Worm (Caenorhabditis elegans) whole organism, L1 larva: ENCODE data around the gene mct-3.

Source experiments
- C34B4.2 ChIP-seq: sonication (generic microtip); optimal IDR thresholded peaks from 2 replicates; lab custom pipeline; 2017; ENCODE audit warnings: mild to moderate bottlenecking, missing genetic modification characterization, missing compliant biosample characterization
- ama-1 ChIP-seq: fragments of 150-350 bp; optimal IDR thresholded peaks from 2 replicates; lab custom pipeline; 2014
- ceh-63 ChIP-seq: fragments of 200-800 bp; sonication (Bioruptor generic); optimal IDR thresholded peaks from 2 replicates; lab custom pipeline; 2018; ENCODE audit warnings: mild to moderate bottlenecking, missing genetic modification characterization, missing compliant biosample characterization
- ceh-82 ChIP-seq, 3 experiments: fragments of 150-350 bp in 1 of 3; sonication (generic microtip) in 2 of 3; optimal IDR thresholded peaks; 2 replicates each; lab custom pipeline; 2014 to 2017; ENCODE audit warnings: missing biosample characterization in 3 of 3, missing genetic modification characterization in 3 of 3
- dpl-1 ChIP-seq, 3 experiments: fragments of 150-350 bp in 2 of 3; sonication (generic microtip) in 1 of 3; optimal IDR thresholded peaks; 2 replicates each; lab custom pipeline; 2014 to 2017; ENCODE audit warnings: missing biosample characterization in 3 of 3, missing genetic modification characterization in 3 of 3, missing genetic modification reagents in 3 of 3
- efl-1 ChIP-seq, 4 experiments: fragments of 150-350 bp; optimal IDR thresholded peaks in 3 of 4; peaks in 1 of 4; 1 replicate in 1 of 4; 2 replicates in 3 of 4; lab custom pipeline; 2014; ENCODE audit warnings: missing biosample characterization in 2 of 4, missing genetic modification characterization in 2 of 4, missing genetic modification reagents in 2 of 4
- elt-2 ChIP-seq: sonication (generic microtip); optimal IDR thresholded peaks from 2 replicates; lab custom pipeline; 2016; ENCODE audit warnings: missing genetic modification characterization, mild to moderate bottlenecking, inconsistent platforms, missing compliant biosample characterization, missing genetic modification reagents
- elt-3 ChIP-seq, 6 experiments: fragments of 150-350 bp in 1 of 6; sonication (generic microtip); optimal IDR thresholded peaks; 2 replicates each; lab custom pipeline; 2017 to 2018; ENCODE audit warnings: missing biosample characterization in 6 of 6, missing genetic modification characterization in 6 of 6, inconsistent platforms in 1 of 6
- fkh-4 ChIP-seq: sonication (generic microtip); optimal IDR thresholded peaks from 2 replicates; lab custom pipeline; 2016; ENCODE audit warnings: missing compliant biosample characterization, missing genetic modification characterization, borderline replicate concordance
- fkh-8 ChIP-seq: sonication (generic microtip); optimal IDR thresholded peaks from 2 replicates; lab custom pipeline; 2016; ENCODE audit warnings: mild to moderate bottlenecking, missing genetic modification characterization, missing compliant biosample characterization
- hpl-2 ChIP-seq: fragments of 150-350 bp; optimal IDR thresholded peaks from 2 replicates; lab custom pipeline; 2014; ENCODE audit warnings: missing biosample characterization, missing genetic modification reagents, missing genetic modification characterization
- lin-14 ChIP-seq: fragments of 200-800 bp; sonication (Bioruptor generic); optimal IDR thresholded peaks from 2 replicates; lab custom pipeline; 2018; ENCODE audit warnings: mild to moderate bottlenecking, missing genetic modification characterization, moderate library complexity, missing compliant biosample characterization
- lir-3 ChIP-seq: sonication (generic microtip); optimal IDR thresholded peaks from 2 replicates; lab custom pipeline; 2016; ENCODE audit warnings: mild to moderate bottlenecking, missing genetic modification characterization, moderate library complexity, missing compliant biosample characterization; ENCODE audit not compliant: poor library complexity
- nhr-12 ChIP-seq: sonication (generic microtip); optimal IDR thresholded peaks from 2 replicates; lab custom pipeline; 2017; ENCODE audit warnings: missing biosample characterization, missing genetic modification characterization
- nhr-19 ChIP-seq: fragments of 200-800 bp; sonication (Bioruptor generic); conservative IDR thresholded peaks from 2 replicates; pipeline ENCODE4 v1.3.6; 2022; ENCODE audit warnings: missing genetic modification characterization, missing compliant biosample characterization
- nhr-20 ChIP-seq: sonication (generic microtip); optimal IDR thresholded peaks from 2 replicates; lab custom pipeline; 2016; ENCODE audit warnings: mild to moderate bottlenecking, missing genetic modification characterization, missing compliant biosample characterization
- nhr-28 ChIP-seq: fragments of 150-350 bp; optimal IDR thresholded peaks from 2 replicates; lab custom pipeline; 2014; ENCODE audit warnings: missing biosample characterization, missing genetic modification characterization
- nhr-71 ChIP-seq: sonication (generic microtip); optimal IDR thresholded peaks from 2 replicates; lab custom pipeline; 2016; ENCODE audit warnings: mild to moderate bottlenecking, missing genetic modification characterization, moderate library complexity, missing compliant biosample characterization
- nhr-77 ChIP-seq: fragments of 150-350 bp; optimal IDR thresholded peaks from 2 replicates; lab custom pipeline; 2014; ENCODE audit warnings: missing biosample characterization, missing genetic modification characterization
- nhr-84 ChIP-seq: sonication (generic microtip); optimal IDR thresholded peaks from 2 replicates; lab custom pipeline; 2017; ENCODE audit warnings: missing biosample characterization, missing genetic modification characterization
- nhr-90 ChIP-seq: sonication (generic microtip); optimal IDR thresholded peaks from 2 replicates; lab custom pipeline; 2016; ENCODE audit warnings: mild to moderate bottlenecking, missing genetic modification characterization, missing compliant biosample characterization; ENCODE audit not compliant: poor library complexity
- pax-3 ChIP-seq: fragments of 200-800 bp; sonication (Bioruptor generic); optimal IDR thresholded peaks from 2 replicates; lab custom pipeline; 2018; ENCODE audit warnings: mild to moderate bottlenecking, missing genetic modification characterization, moderate library complexity, missing compliant biosample characterization
- rnt-1 ChIP-seq: sonication (generic microtip); optimal IDR thresholded peaks from 2 replicates; lab custom pipeline; 2016; ENCODE audit warnings: mild to moderate bottlenecking, missing genetic modification characterization, moderate library complexity, missing compliant biosample characterization
- snu-23 ChIP-seq: sonication (generic microtip); optimal IDR thresholded peaks from 2 replicates; lab custom pipeline; 2016; ENCODE audit warnings: missing genetic modification characterization, missing compliant biosample characterization
- sox-4 ChIP-seq: sonication (generic microtip); optimal IDR thresholded peaks from 2 replicates; lab custom pipeline; 2016; ENCODE audit warnings: missing genetic modification characterization, missing compliant biosample characterization
- sptf-1 ChIP-seq: fragments of 150-350 bp; optimal IDR thresholded peaks from 2 replicates; lab custom pipeline; 2014; ENCODE audit warnings: missing biosample characterization, missing genetic modification characterization
- tbx-2 ChIP-seq: sonication (generic microtip); optimal IDR thresholded peaks from 2 replicates; lab custom pipeline; 2016; ENCODE audit warnings: missing genetic modification characterization, missing compliant biosample characterization
- unc-130 ChIP-seq: fragments of 150-350 bp; optimal IDR thresholded peaks from 2 replicates; lab custom pipeline; 2017; ENCODE audit warnings: missing biosample characterization, missing genetic modification characterization, inconsistent platforms
- unc-86 ChIP-seq: sonication (generic microtip); optimal IDR thresholded peaks from 2 replicates; lab custom pipeline; 2016; ENCODE audit warnings: missing genetic modification characterization, missing compliant biosample characterization
- unc-98 ChIP-seq: fragments of 200-800 bp; sonication (Bioruptor generic); IDR thresholded peaks from 2 replicates; pipeline ENCODE4 v1.3.6; 2022; ENCODE audit warnings: missing genetic modification characterization, missing compliant biosample characterization
- zip-4 ChIP-seq: fragments of 200-800 bp; sonication (Bioruptor generic); optimal IDR thresholded peaks from 2 replicates; lab custom pipeline; 2018; ENCODE audit warnings: mild to moderate bottlenecking, missing genetic modification characterization, moderate library complexity, missing compliant biosample characterization
- ztf-11 ChIP-seq, 2 experiments: sonication (generic microtip); optimal IDR thresholded peaks; 2 replicates each; lab custom pipeline; 2016 to 2017; ENCODE audit warnings: missing genetic modification characterization in 2 of 2, missing biosample characterization in 1 of 2, missing compliant biosample characterization in 1 of 2

mct-3 gene

ce11 chrX:13871110-13871509 is 18.4 kb downstream of the mct-3 start:
- no peak for TF ChIP-seq sptf-1 (tag; lab: Kevin White, UChicago)
- no peak for TF ChIP-seq nhr-84 (tag; lab: Kevin White, UChicago)
- TF ChIP-seq hpl-2 (GFP tag; lab: Kevin White, UChicago) = no peak
- TF ChIP-seq tbx-2 (tag; lab: Kevin White, UChicago) = no peak
- no peak for TF ChIP-seq fkh-8
- no peak for TF ChIP-seq nhr-71 (tag; lab: Kevin White, UChicago)
- TF ChIP-seq pax-3 (tag; lab: Kevin White, UChicago) = no peak
- no peak for TF ChIP-seq ceh-82 (tag; optimal IDR thresholded peaks at IDR 0.05; lab: Kevin White, UChicago)
- no peak for TF ChIP-seq nhr-77 (tag; lab: Kevin White, UChicago)
- TF ChIP-seq nhr-90 (tag; lab: Kevin White, UChicago) = no peak

ce11 chrX:13873324-13873933 is 20.7 kb downstream of the mct-3 start:
- no peak for TF ChIP-seq unc-86 (tag; lab: Kevin White, UChicago)
- peak; percentile 63 for TF ChIP-seq rnt-1 (tag; lab: Kevin White, UChicago)
- TF ChIP-seq nhr-19 (GFP tag; lab: Robert Waterston, UW) = peak; percentile 10; the same call in 1 of the 2 replicates
- TF ChIP-seq fkh-4 (tag; lab: Kevin White, UChicago) = no peak
- no peak for TF ChIP-seq nhr-90 (tag; lab: Kevin White, UChicago)
- no peak for TF ChIP-seq unc-98 (GFP tag; lab: Robert Waterston, UW)
- peak; percentile 2 for TF ChIP-seq snu-23 (GFP tag; lab: Kevin White, UChicago)
- no peak for TF ChIP-seq pax-3 (tag; lab: Kevin White, UChicago)
- no peak for TF ChIP-seq elt-3 (tag; optimal IDR thresholded peaks at IDR 0.05; lab: Kevin White, UChicago)
- TF ChIP-seq sox-4 (tag; lab: Kevin White, UChicago) = no peak
- peak; percentile 16 for TF ChIP-seq nhr-20 (tag; lab: Kevin White, UChicago)
- peak; percentile 80 for TF ChIP-seq lin-14 (GFP tag; lab: Kevin White, UChicago)
- no peak for TF ChIP-seq ztf-11 (tag; optimal IDR thresholded peaks at IDR 0.05; lab: Kevin White, UChicago)
- TF ChIP-seq nhr-71 (tag; lab: Kevin White, UChicago) = peak; percentile 58
- no peak for TF ChIP-seq nhr-12 (tag; lab: Kevin White, UChicago)
- peak; percentile 40 for TF ChIP-seq unc-130 (tag; lab: Kevin White, UChicago)
- TF ChIP-seq, all 84 proteins: peak for 7

ce11 chrX:13875913-13876312 is 23.2 kb downstream of the mct-3 start:
- no peak for TF ChIP-seq C34B4.2 (tag; lab: Kevin White, UChicago)
- no peak for TF ChIP-seq nhr-84 (tag; lab: Kevin White, UChicago)
- no peak for TF ChIP-seq zip-4
- peak; percentile 55 for TF ChIP-seq lin-14 (GFP tag; lab: Kevin White, UChicago)

- TF ChIP-seq lir-3 (tag; lab: Kevin White, UChicago) (no peak), ama-1 (no peak), efl-1 (optimal IDR thresholded peaks at IDR 0.05; lab: Kevin White, UChicago) (no peak), efl-1 (GFP tag; optimal IDR thresholded peaks at IDR 0.05 in 1 of 2; lab: Kevin White, UChicago) (no peak), ceh-63 (GFP tag; lab: Kevin White, UChicago) (no peak), elt-2 (tag; lab: Kevin White, UChicago) (peak; percentile 58), dpl-1 (GFP tag; optimal IDR thresholded peaks at IDR 0.05; lab: Kevin White, UChicago) (no peak)
Observed at ce11 chrX:13876860-13877259, 24.2 kb downstream of the mct-3 start.

ce11 chrX:13878082-13878481 is 25.4 kb downstream of the mct-3 start:
- TF ChIP-seq nhr-71 (tag; lab: Kevin White, UChicago) (no peak), nhr-28 (tag; lab: Kevin White, UChicago) (no peak)
